Worm (Caenorhabditis elegans) whole organism, L2 larva: Measurements from ENCODE around the gene cfz-2.
A peak's percentile ranks its signal among the peaks of the same experiment; 100 is the strongest.
"Not testable (repeated sequence)": the region's sequence is repeated elsewhere in the genome, so short reads cannot be mapped to it uniquely, and the experiment has no call there.

Experiments used
- elt-3 ChIP-seq: sonication (generic microtip); optimal IDR thresholded peaks from 2 replicates; lab custom pipeline; 2017; ENCODE audit warnings: missing biosample characterization, missing genetic modification characterization
- lin-13 ChIP-seq: fragments of 150-350 bp; optimal IDR thresholded peaks from 2 replicates; lab custom pipeline; 2014; ENCODE audit warnings: missing biosample characterization, missing genetic modification reagents, missing genetic modification characterization
- lsy-2 ChIP-seq, 2 experiments: fragments of 150-350 bp in 1 of 2; sonication (generic microtip) in 1 of 2; optimal IDR thresholded peaks; 2 replicates each; lab custom pipeline; 2014 to 2017; ENCODE audit warnings: missing biosample characterization in 2 of 2, missing genetic modification characterization in 2 of 2
- nhr-10 ChIP-seq: sonication (generic microtip); optimal IDR thresholded peaks from 2 replicates; lab custom pipeline; 2017; ENCODE audit warnings: missing biosample characterization, missing genetic modification characterization
- nhr-237 ChIP-seq: fragments of 150-350 bp; optimal IDR thresholded peaks from 2 replicates; lab custom pipeline; 2014; ENCODE audit warnings: missing biosample characterization, missing genetic modification characterization
- nhr-25 ChIP-seq: fragments of 150-350 bp; sonication (generic microtip); optimal IDR thresholded peaks from 3 replicates; lab custom pipeline; 2014; ENCODE audit warnings: missing biosample characterization, missing genetic modification characterization
- sma-3 ChIP-seq: sonication (generic microtip); optimal IDR thresholded peaks from 2 replicates; lab custom pipeline; 2016; ENCODE audit warnings: missing genetic modification reagents, missing genetic modification characterization, missing compliant biosample characterization
- sma-9 ChIP-seq, 2 experiments: fragments of 150-350 bp in 1 of 2; sonication (generic microtip) in 1 of 2; optimal IDR thresholded peaks; 2 replicates each; lab custom pipeline; 2014 to 2016; ENCODE audit warnings: missing genetic modification characterization in 2 of 2, mild to moderate bottlenecking in 1 of 2, missing biosample characterization in 1 of 2, missing compliant biosample characterization in 1 of 2, missing genetic modification reagents in 1 of 2, moderate library complexity in 1 of 2

cfz-2 gene

DNA sequence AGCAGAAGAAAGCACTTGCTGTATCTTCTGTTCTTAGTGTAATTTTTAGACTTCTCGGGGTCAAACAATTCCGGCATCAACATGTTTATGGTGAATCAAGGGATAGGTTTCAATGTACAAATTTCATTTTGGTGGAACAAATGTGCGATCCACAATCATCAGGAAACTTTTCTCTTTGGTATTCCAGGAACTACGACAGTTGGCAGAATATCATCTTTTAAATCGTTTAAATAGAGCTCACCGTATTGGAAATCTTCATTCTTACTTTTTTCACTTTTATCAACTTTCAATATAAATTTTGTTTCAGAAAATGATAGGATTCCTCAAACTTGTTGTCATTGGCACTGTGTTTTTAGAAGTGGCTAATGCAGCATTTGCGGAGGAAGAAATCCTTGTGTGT lies 47.9 kb downstream of the cfz-2 start, which contains the start of gene T20D4.12:
TSS of gene T20D4.12 (plus strand) at position 301 of the 400 bp plus-strand sequence.
- TF ChIP-seq sma-3 (GFP tag; lab: Kevin White, UChicago); elt-3 (tag; lab: Kevin White, UChicago); nhr-10 (tag; lab: Kevin White, UChicago): not testable (repeated sequence)

DNA sequence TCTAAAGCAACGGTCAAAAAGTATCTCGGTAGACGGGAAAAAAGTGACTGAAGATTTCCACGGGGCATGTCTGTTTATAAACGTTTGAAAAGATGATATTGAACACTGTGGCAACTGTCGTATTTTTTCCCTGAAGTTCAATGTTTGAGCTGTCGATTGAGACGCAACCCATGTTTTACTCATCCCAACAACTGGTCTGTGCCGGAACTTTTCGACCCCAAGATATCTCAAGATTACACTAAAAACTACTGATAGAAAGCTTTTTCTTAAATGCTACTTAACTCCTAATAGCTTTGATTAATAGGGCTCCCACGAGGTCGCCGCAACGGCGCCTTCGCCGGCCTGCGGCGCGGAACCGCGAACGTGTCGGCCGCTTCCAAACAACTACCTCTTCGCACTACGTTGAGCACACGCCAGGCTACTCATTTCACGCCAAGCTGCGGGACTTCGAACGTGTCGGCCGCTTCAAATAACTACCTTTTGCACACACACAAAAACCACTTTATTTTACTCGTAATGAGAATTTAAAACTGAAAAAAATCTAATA lies 49.9 kb downstream of the cfz-2 start, which contains the start of gene T20D4.15:
TSS of gene T20D4.15 (minus strand) at position 51 of the 547 bp plus-strand sequence.
- TF ChIP-seq nhr-237 (tag; lab: Kevin White, UChicago) (no peak), sma-9 (GFP tag; optimal IDR thresholded peaks at IDR 0.05; lab: Kevin White, UChicago) (peak; percentile 66), sma-9 (tag; optimal IDR thresholded peaks at IDR 0.05; lab: Kevin White, UChicago) (no peak)

DNA sequence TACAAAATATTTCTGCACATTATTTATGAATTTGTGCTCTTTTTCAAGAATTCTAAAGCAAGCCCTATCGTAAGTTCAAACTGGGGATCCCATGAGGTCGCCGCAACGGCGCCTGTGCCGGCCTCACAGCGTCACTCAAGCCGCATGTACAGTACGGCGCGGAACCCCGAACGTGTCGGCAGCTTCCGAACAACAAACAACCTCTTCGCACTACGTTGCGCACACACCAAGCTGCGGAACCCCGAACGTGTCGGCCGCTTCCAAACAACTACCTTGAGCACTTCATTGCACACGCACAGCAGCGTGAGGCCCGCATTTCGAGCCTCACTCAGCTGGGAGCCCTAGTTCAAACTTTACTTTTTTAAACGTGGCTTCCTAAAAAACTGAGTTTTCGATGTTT lies 50.6 kb downstream of the cfz-2 start:
- TF ChIP-seq nhr-25 (no peak), lin-13 (GFP tag; lab: Kevin White, UChicago) (no peak), lsy-2 (tag; optimal IDR thresholded peaks at IDR 0.05; lab: Kevin White, UChicago) (no peak)
